Fruit fly (Drosophila melanogaster) whole organism: ENCODE results near the gene ftz-f1.

ENCODE experiments used
- CG8478 ChIP-seq: fragments of >200 bp; optimal IDR thresholded peaks from 2 replicates; lab custom pipeline; 2018; ENCODE audit warnings: inconsistent platforms
- EcR ChIP-seq, 2 experiments: fragments of >200 bp; optimal IDR thresholded peaks; 2 replicates each; lab custom pipeline; 2017; ENCODE audit warnings: missing biosample characterization in 2 of 2, missing genetic modification characterization in 2 of 2, missing genetic modification reagents in 2 of 2
- pan ChIP-seq: fragments of >200 bp; optimal IDR thresholded peaks from 2 replicates; lab custom pipeline; 2017
- psq ChIP-seq: fragments of >200 bp; optimal IDR thresholded peaks from 2 replicates; lab custom pipeline; 2017

DNA sequence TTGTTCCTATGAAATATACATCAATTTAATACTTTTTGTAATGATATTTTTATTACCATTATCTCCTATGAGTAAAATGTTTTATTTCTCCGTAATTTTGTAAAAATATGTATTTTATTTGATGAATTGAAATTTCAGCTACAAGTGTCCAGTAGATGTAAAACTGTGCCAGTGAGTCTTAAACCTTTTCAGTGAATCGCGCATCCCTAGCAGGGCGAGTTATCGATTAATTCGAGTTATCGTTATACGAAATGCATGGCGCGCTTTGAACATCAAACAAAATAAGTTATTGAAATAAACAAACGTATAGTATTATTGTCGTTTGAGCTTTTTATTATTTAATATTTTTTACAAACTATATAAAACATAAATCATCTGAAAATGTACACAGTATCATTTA, 27.2 kb upstream of the ftz-f1 start:
- TF ChIP-seq pan (lab: Kevin White, UChicago) (no peak), EcR (GFP tag; optimal IDR thresholded peaks at IDR 0.05; lab: Kevin White, UChicago) (no peak), CG8478 (lab: Kevin White, UChicago) (no peak), psq (no peak)
